Fruit fly (Drosophila melanogaster): ENCODE measurements around the gene CG2983.

The CG2983 gene

dm6 chr2L:2878859-2879258, 31.4 kb downstream of the CG2983 start, which contains the start of gene RabGGTb (continued):
- TF ChIP-seq CG11723 (GFP tag; optimal IDR thresholded peaks at IDR 0.05) (peak; percentile 24), fd102C (GFP tag; optimal IDR thresholded peaks at IDR 0.05) (no peak), Dip2 (GFP tag; IDR thresholded peaks at IDR 0.05) (no peak), CG8089 (GFP tag; optimal IDR thresholded peaks at IDR 0.05) (peak; percentile 6), CG6683 (GFP tag; optimal IDR thresholded peaks at IDR 0.05) (no peak), Sry-δ (GFP tag; optimal IDR thresholded peaks at IDR 0.05) (peak; percentile 4), MESR4 (GFP tag; optimal IDR thresholded peaks at IDR 0.05) (peak; percentile 63), CG10654 (GFP tag; optimal IDR thresholded peaks at IDR 0.05) (no peak), Trl (optimal IDR thresholded peaks at IDR 0.05) (no peak), Trl (GFP tag; optimal IDR thresholded peaks at IDR 0.05) (peak; percentile 35), CG10979 (tag; optimal IDR thresholded peaks at IDR 0.05) (peak; percentile 35), zfh2 (GFP tag; optimal IDR thresholded peaks at IDR 0.05) (peak; percentile 61), onecut (GFP tag; IDR thresholded peaks at IDR 0.05) (peak; percentile 59), Sin3A (optimal IDR thresholded peaks at IDR 0.05) (peak; percentile 28), CG4404 (GFP tag; IDR thresholded peaks at IDR 0.05) (peak; percentile 59; the same call in 1 of the 2 replicates), CG13123 (GFP tag; optimal IDR thresholded peaks at IDR 0.05) (no peak), wdn (GFP tag; IDR thresholded peaks at IDR 0.05) (peak; percentile 65), tio (GFP tag; optimal IDR thresholded peaks at IDR 0.05) (no peak), inv (GFP tag; IDR thresholded peaks at IDR 0.05; ENCODE audit: partially characterized antibody) (no peak), CG9817 (tag; optimal IDR thresholded peaks at IDR 0.05) (peak; percentile 27), h (optimal IDR thresholded peaks at IDR 0.05) (no peak), Jarid2 (GFP tag; optimal IDR thresholded peaks at IDR 0.05) (no peak), CG32532 (GFP tag; IDR thresholded peaks at IDR 0.05) (peak; percentile 86), ftz-f1 (GFP tag; optimal IDR thresholded peaks at IDR 0.05) (peak; percentile 34), CG4328 (GFP tag; optimal IDR thresholded peaks at IDR 0.05) (peak; percentile 33), CG17612 (GFP tag; IDR thresholded peaks at IDR 0.05) (no peak), al (GFP tag; IDR thresholded peaks at IDR 0.05) (peak; percentile 59), gcm2 (GFP tag; optimal IDR thresholded peaks at IDR 0.05) (peak; percentile 39), CG4820 (GFP tag; optimal IDR thresholded peaks at IDR 0.05) (peak; percentile 23), CG1024 (GFP tag; IDR thresholded peaks at IDR 0.05) (peak; percentile 47; the same call in 1 of the 2 replicates), CG7839 (tag; optimal IDR thresholded peaks at IDR 0.05) (peak; percentile 56), hbn (GFP tag; IDR thresholded peaks at IDR 0.05; ENCODE audit: partially characterized antibody) (peak; percentile 50; the same call in 1 of the 2 replicates), CG34376 (GFP tag; optimal IDR thresholded peaks at IDR 0.05) (peak; percentile 46), lilli (GFP tag; optimal IDR thresholded peaks at IDR 0.05) (peak; percentile 95), CG8359 (GFP tag; optimal IDR thresholded peaks at IDR 0.05; ENCODE audit: borderline replicate concordance) (no peak), sima (GFP tag; optimal IDR thresholded peaks at IDR 0.05) (no peak), Gsc (GFP tag; IDR thresholded peaks at IDR 0.05) (no peak), hth (optimal IDR thresholded peaks at IDR 0.05) (no peak), CG15073 (GFP tag; optimal IDR thresholded peaks at IDR 0.05) (no peak), CG8765 (GFP tag; IDR thresholded peaks at IDR 0.05) (peak; percentile 46), Deaf1 (tag; optimal IDR thresholded peaks at IDR 0.05) (peak; percentile 9), CG10366 (GFP tag; IDR thresholded peaks at IDR 0.05) (peak; percentile 68), CG4854 (GFP tag; optimal IDR thresholded peaks at IDR 0.05) (peak; percentile 95), CG8944 (GFP tag; optimal IDR thresholded peaks at IDR 0.05) (peak; percentile 43), CG13287 (GFP tag; IDR thresholded peaks at IDR 0.05; ENCODE audit: partially characterized antibody) (peak; percentile 69), slbo (GFP tag; IDR thresholded peaks at IDR 0.05) (peak; percentile 86), z (GFP tag; IDR thresholded peaks at IDR 0.05) (no peak), Bteb2 (GFP tag; optimal IDR thresholded peaks at IDR 0.05) (peak; percentile 45), CG10462 (GFP tag; optimal IDR thresholded peaks at IDR 0.05) (no peak), schlank (tag; optimal IDR thresholded peaks at IDR 0.05) (peak; percentile 6), ato (GFP tag; IDR thresholded peaks at IDR 0.05; ENCODE audit: partially characterized antibody) (no peak), Rx (GFP tag; IDR thresholded peaks at IDR 0.05) (peak; percentile 69), vvl (GFP tag; IDR thresholded peaks at IDR 0.05) (peak; percentile 82)

Data from whole organism, embryonic.